Worm (Caenorhabditis elegans) whole organism, L4/young adult: ENCODE data around the gene F32A5.4.

ENCODE experiments used
- W03F9.2 ChIP-seq: fragments of 150-350 bp; optimal IDR thresholded peaks from 2 replicates; lab custom pipeline; 2014; ENCODE audit warnings: missing biosample characterization, missing genetic modification characterization
- dao-5 ChIP-seq: sonication (generic microtip); optimal IDR thresholded peaks from 2 replicates; lab custom pipeline; 2016; ENCODE audit warnings: missing genotype, missing genetic modification characterization, moderate library complexity, missing compliant biosample characterization
- him-1 ChIP-seq: sonication (generic microtip); optimal IDR thresholded peaks from 2 replicates; lab custom pipeline; 2016; ENCODE audit warnings: missing genotype, missing genetic modification reagents, missing genetic modification characterization, missing compliant biosample characterization

F32A5.4 gene

DNA sequence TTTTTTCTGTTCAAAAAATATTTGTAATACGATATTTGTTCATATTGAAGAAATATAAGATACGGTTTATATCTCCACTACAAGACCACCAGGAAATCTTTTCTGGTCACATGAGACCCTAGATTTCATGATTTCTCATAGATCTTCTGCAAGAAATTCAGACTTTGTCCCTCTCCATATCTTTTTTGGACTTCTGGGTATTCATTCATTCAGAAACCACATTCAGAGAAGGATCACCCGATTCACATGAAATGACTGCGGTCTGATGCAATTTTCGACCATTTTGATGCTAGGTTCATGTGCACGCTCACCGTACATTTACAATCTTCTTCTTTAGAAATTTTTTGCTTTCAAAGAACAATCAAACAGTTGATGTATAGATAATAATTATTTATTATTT is 50.9 kb downstream of the F32A5.4 start:
- TF ChIP-seq W03F9.2 (tag; lab: Kevin White, UChicago) (no peak), dao-5 (no peak), him-1 (tag; lab: Kevin White, UChicago) (no peak)
